Fruit fly (Drosophila melanogaster): ENCODE data around the gene JYalpha.

Gene JYalpha

dm6 chr4:579-978, at the start of gene JYalpha:
Gene JYalpha (plus strand): TSS chr4:879.
- TF ChIP-seq Pif1A (GFP tag; optimal IDR thresholded peaks at IDR 0.05) (no peak), CG10348 (GFP tag; IDR thresholded peaks at IDR 0.05) (no peak), D1 (tag; optimal IDR thresholded peaks at IDR 0.05) (no peak), rn (GFP tag; IDR thresholded peaks at IDR 0.05) (no peak), Pif1B (GFP tag; optimal IDR thresholded peaks at IDR 0.05) (no peak)

DNA sequence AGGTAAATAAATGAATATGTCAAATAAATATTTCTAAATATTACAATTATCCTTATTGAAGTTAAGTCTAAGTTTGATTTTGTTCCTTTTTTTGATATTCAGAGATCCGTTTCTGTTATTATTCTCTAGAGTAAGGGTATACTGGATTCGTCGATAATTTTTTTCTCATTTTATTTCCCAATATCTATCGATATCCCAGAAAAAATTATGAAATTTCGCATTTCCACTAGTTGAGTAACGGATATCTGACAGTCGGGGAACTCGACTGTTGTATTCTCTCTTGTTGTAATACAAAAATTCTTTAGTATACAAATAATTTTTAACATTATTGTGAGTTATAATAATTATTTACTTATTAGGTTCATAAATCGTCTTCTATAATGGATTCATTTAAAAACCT, 730 bp downstream of the JYalpha start:
- no peak for TF ChIP-seq CG13204 (GFP tag; optimal IDR thresholded peaks at IDR 0.05)
- TF ChIP-seq CG14655 (GFP tag; optimal IDR thresholded peaks at IDR 0.05): no peak
- no peak for TF ChIP-seq CG15710 (tag; optimal IDR thresholded peaks at IDR 0.05)
- TF ChIP-seq CG34367 (tag; optimal IDR thresholded peaks at IDR 0.05): no peak

DNA sequence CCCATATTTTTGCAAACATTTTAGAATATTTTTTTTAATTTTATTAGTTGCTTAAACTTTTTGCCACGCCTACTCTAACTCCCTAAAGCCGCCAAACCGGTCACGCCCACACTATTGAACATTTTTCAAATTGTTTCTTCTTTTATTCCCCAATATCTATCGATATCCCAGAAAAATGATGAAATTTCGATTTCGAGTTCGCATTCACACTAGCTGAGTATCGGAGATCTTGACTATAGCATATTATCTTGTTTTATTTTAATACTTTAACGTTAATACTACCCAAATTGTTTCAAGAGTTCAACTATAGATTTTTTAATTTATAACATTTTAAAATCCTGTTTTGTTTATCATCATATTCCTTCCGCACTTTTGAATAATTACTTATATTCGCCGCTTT, 41.7 kb downstream of the JYalpha start:
- TF ChIP-seq CG34367 (tag; optimal IDR thresholded peaks at IDR 0.05) (no peak), CG9948 (tag; optimal IDR thresholded peaks at IDR 0.05) (no peak), rn (GFP tag; IDR thresholded peaks at IDR 0.05) (no peak), Pif1A (GFP tag; optimal IDR thresholded peaks at IDR 0.05) (no peak), Snoo (tag; optimal IDR thresholded peaks at IDR 0.05) (no peak), CG4496 (GFP tag; IDR thresholded peaks at IDR 0.05) (no peak), EcR (GFP tag; optimal IDR thresholded peaks at IDR 0.05) (no peak), CG14655 (GFP tag; optimal IDR thresholded peaks at IDR 0.05) (no peak), CG17806 (tag; optimal IDR thresholded peaks at IDR 0.05) (no peak), CG10348 (GFP tag; IDR thresholded peaks at IDR 0.05) (no peak), CG12605 (GFP tag; IDR thresholded peaks at IDR 0.05) (no peak), CG8301 (tag; optimal IDR thresholded peaks at IDR 0.05) (no peak), CG13204 (GFP tag; optimal IDR thresholded peaks at IDR 0.05) (no peak)

DNA sequence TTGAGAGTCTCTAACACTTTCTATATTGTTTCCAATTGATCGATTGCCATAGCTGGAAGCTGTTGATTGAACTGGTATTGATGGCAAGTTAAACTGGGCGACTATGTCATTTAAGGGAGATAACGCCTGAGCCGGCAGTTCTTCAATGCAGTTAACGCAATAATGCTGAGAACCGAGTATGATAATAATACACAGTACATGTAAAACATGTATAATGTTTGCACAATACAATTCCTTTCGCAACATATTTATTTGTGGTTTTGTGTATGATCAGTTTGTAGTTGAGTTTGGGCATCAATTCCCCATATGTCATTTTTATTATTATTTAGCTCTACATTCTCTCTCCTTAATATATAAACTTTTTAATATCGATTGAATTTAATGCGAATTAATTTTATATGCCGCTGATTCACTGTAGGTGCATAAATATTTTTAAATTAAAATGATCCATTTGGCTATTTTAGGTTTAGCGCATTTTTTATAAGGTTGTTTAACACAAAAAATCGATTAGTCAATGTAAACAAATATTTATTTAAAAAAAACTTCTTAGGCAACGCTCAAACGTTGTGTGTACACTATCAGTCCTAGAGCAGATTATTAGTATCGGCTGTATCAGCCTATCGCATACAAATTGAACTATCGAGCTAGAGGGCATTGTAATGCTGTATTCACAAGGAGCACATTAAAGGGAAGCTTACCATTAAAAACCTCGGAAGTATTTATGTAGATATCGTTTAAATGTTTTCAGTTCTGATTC, 42.7 kb downstream of the JYalpha start, which contains the start of gene PlexB:
Gene PlexB (minus strand): TSS at position 600 of the 757 bp plus-strand sequence.
- peak; percentile 26 for TF ChIP-seq CG15710 (tag; optimal IDR thresholded peaks at IDR 0.05)
- TF ChIP-seq Pif1A (GFP tag; optimal IDR thresholded peaks at IDR 0.05): no peak
- TF ChIP-seq CG17806 (tag; optimal IDR thresholded peaks at IDR 0.05): no peak
- TF ChIP-seq D1 (tag; optimal IDR thresholded peaks at IDR 0.05): peak; percentile 57
- no peak for TF ChIP-seq CG8159 (tag; optimal IDR thresholded peaks at IDR 0.05)
- no peak for TF ChIP-seq CG32121 (GFP tag; IDR thresholded peaks at IDR 0.05)
- TF ChIP-seq CG8301 (tag; optimal IDR thresholded peaks at IDR 0.05): no peak
- TF ChIP-seq CG9948 (tag; optimal IDR thresholded peaks at IDR 0.05): no peak
- TF ChIP-seq CG4496 (GFP tag; IDR thresholded peaks at IDR 0.05): no peak
- TF ChIP-seq rn (GFP tag; IDR thresholded peaks at IDR 0.05): no peak
- TF ChIP-seq CG10348 (GFP tag; IDR thresholded peaks at IDR 0.05): no peak
- no peak for TF ChIP-seq CG14655 (GFP tag; optimal IDR thresholded peaks at IDR 0.05)
- TF ChIP-seq CG12605 (GFP tag; IDR thresholded peaks at IDR 0.05): no peak
- no peak for TF ChIP-seq Ets98B (GFP tag; IDR thresholded peaks at IDR 0.05)
- TF ChIP-seq CG13204 (GFP tag; optimal IDR thresholded peaks at IDR 0.05): no peak
- TF ChIP-seq EcR (GFP tag; optimal IDR thresholded peaks at IDR 0.05): no peak
- TF ChIP-seq gl (tag; optimal IDR thresholded peaks at IDR 0.05): no peak
- peak; percentile 18 for TF ChIP-seq CG34367 (tag; optimal IDR thresholded peaks at IDR 0.05)
- no peak for TF ChIP-seq fd96Ca (GFP tag; IDR thresholded peaks at IDR 0.05)
- TF ChIP-seq Pif1B (GFP tag; optimal IDR thresholded peaks at IDR 0.05): no peak
- no peak for TF ChIP-seq Snoo (tag; optimal IDR thresholded peaks at IDR 0.05)

- no peak for TF ChIP-seq gl (tag; optimal IDR thresholded peaks at IDR 0.05)
- no peak for TF ChIP-seq fd96Ca (GFP tag; IDR thresholded peaks at IDR 0.05)
- no peak for TF ChIP-seq CG32121 (GFP tag; IDR thresholded peaks at IDR 0.05)
- TF ChIP-seq CG8301 (tag; optimal IDR thresholded peaks at IDR 0.05): no peak
- TF ChIP-seq CG8159 (tag; optimal IDR thresholded peaks at IDR 0.05): no peak
- no peak for TF ChIP-seq EcR (GFP tag; optimal IDR thresholded peaks at IDR 0.05)
Observed at dm6 chr4:43936-44260, 43.2 kb downstream of the JYalpha start.

DNA sequence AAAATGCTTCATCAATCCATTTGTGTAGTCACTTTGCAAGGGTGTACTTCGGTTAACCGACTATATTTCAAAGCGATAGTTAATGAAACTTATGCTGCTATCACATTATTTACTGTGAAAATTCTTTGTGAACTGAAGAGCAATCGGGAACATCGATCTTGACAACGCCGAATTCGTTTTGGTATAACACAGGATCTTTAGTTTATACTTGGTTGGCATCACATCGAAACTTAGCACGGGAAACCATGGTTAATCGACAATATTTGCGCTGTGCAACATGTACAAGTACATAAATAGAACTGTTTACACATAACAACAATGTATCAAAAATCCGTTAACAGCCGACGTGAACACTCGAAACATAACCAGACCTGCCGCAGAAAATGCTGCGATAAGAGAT, 44.1 kb downstream of the JYalpha start:
- no peak for TF ChIP-seq CG13204 (GFP tag; optimal IDR thresholded peaks at IDR 0.05)
- TF ChIP-seq CG9948 (tag; optimal IDR thresholded peaks at IDR 0.05): no peak
- no peak for TF ChIP-seq EcR (GFP tag; optimal IDR thresholded peaks at IDR 0.05)
- TF ChIP-seq Ets98B (GFP tag; IDR thresholded peaks at IDR 0.05): no peak
- no peak for TF ChIP-seq fd96Ca (GFP tag; IDR thresholded peaks at IDR 0.05)
- TF ChIP-seq Pif1A (GFP tag; optimal IDR thresholded peaks at IDR 0.05): no peak
- TF ChIP-seq Pif1B (GFP tag; optimal IDR thresholded peaks at IDR 0.05): no peak
- TF ChIP-seq CG15710 (tag; optimal IDR thresholded peaks at IDR 0.05): no peak
- TF ChIP-seq gl (tag; optimal IDR thresholded peaks at IDR 0.05): no peak
- TF ChIP-seq CG17806 (tag; optimal IDR thresholded peaks at IDR 0.05): no peak
- TF ChIP-seq Snoo (tag; optimal IDR thresholded peaks at IDR 0.05): no peak
- TF ChIP-seq CG34367 (tag; optimal IDR thresholded peaks at IDR 0.05): no peak
- no peak for TF ChIP-seq rn (GFP tag; IDR thresholded peaks at IDR 0.05)

DNA sequence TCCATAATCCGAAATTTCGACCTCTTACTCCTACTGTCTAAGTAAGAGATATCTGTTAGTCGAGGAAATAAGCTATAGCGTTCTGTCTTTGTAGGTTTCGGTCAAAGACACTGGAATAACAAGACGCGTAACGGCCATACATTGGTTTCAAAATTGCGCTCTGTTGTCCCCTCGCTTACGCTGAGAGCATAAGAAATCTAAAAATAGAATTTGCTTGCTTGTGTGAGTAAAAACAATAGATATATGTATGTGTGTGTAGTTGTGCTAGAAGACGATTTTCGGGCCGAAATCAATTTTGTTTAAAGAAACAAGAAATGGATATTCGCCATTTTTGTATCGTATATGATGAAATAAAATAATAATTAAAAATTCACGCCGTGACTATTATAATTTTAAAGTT, 45.8 kb downstream of the JYalpha start:
- no peak for TF ChIP-seq CG10348 (GFP tag; IDR thresholded peaks at IDR 0.05)
- no peak for TF ChIP-seq CG4496 (GFP tag; IDR thresholded peaks at IDR 0.05)
- no peak for TF ChIP-seq EcR (GFP tag; optimal IDR thresholded peaks at IDR 0.05)
- TF ChIP-seq CG32121 (GFP tag; IDR thresholded peaks at IDR 0.05): no peak
- no peak for TF ChIP-seq gl (tag; optimal IDR thresholded peaks at IDR 0.05)
- no peak for TF ChIP-seq CG12605 (GFP tag; IDR thresholded peaks at IDR 0.05)

All from whole organism, pupa.